Worm (Caenorhabditis elegans) whole organism, L3 larva: ENCODE measurements around the gene F38A1.13.

Source experiments
- R02D3.7 ChIP-seq: fragments of 150-350 bp; optimal IDR thresholded peaks from 2 replicates; lab custom pipeline; 2014; ENCODE audit warnings: missing biosample characterization, missing genetic modification characterization
- ZK546.5 ChIP-seq: sonication (generic microtip); optimal IDR thresholded peaks from 2 replicates; lab custom pipeline; 2017; ENCODE audit warnings: missing biosample characterization, missing genetic modification characterization
- aly-2 ChIP-seq: fragments of 150-350 bp; optimal IDR thresholded peaks from 2 replicates; lab custom pipeline; 2014; ENCODE audit warnings: missing biosample characterization, missing genetic modification characterization
- ama-1 ChIP-seq: fragments of 150-350 bp; optimal IDR thresholded peaks from 2 replicates; lab custom pipeline; 2018
- ceh-28 ChIP-seq: fragments of 150-350 bp; optimal IDR thresholded peaks from 2 replicates; lab custom pipeline; 2014; ENCODE audit warnings: missing biosample characterization, missing genetic modification reagents, missing genetic modification characterization
- ceh-82 ChIP-seq: fragments of 150-350 bp; optimal IDR thresholded peaks from 2 replicates; lab custom pipeline; 2014; ENCODE audit warnings: missing biosample characterization, missing genetic modification characterization
- ceh-9 ChIP-seq: sonication (generic microtip); optimal IDR thresholded peaks from 2 replicates; lab custom pipeline; 2018; ENCODE audit warnings: missing biosample characterization, missing genetic modification characterization
- egl-5 ChIP-seq: fragments of 150-350 bp; optimal IDR thresholded peaks from 2 replicates; lab custom pipeline; 2017; ENCODE audit warnings: missing biosample characterization, missing genetic modification reagents, missing genetic modification characterization, inconsistent platforms
- elt-2 ChIP-seq: sonication (generic microtip); optimal IDR thresholded peaks from 2 replicates; lab custom pipeline; 2016; ENCODE audit warnings: missing genetic modification reagents, mild to moderate bottlenecking, missing genetic modification characterization, missing compliant biosample characterization
- elt-3 ChIP-seq, 3 experiments: fragments of 150-350 bp in 1 of 3; sonication (generic microtip) in 2 of 3; optimal IDR thresholded peaks; 2 replicates in 2 of 3; 4 replicates in 1 of 3; lab custom pipeline; 2014 to 2017; ENCODE audit warnings: missing biosample characterization in 3 of 3, missing genetic modification characterization in 3 of 3
- fkh-10 ChIP-seq: sonication (generic microtip); optimal IDR thresholded peaks from 2 replicates; lab custom pipeline; 2017; ENCODE audit warnings: missing biosample characterization, missing genetic modification reagents, missing genetic modification characterization
- hmg-11 ChIP-seq: sonication (generic microtip); optimal IDR thresholded peaks from 2 replicates; lab custom pipeline; 2016; ENCODE audit warnings: missing genetic modification characterization, missing compliant biosample characterization
- jun-1 ChIP-seq: fragments of 150-350 bp; optimal IDR thresholded peaks from 2 replicates; lab custom pipeline; 2014; ENCODE audit warnings: missing biosample characterization, missing genetic modification reagents, missing genetic modification characterization
- lin-15B ChIP-seq: fragments of 150-350 bp; optimal IDR thresholded peaks from 2 replicates; lab custom pipeline; 2014; ENCODE audit warnings: missing biosample characterization, missing genetic modification characterization
- lsy-12 ChIP-seq: sonication (generic microtip); optimal IDR thresholded peaks from 2 replicates; lab custom pipeline; 2016; ENCODE audit warnings: mild to moderate bottlenecking, missing genetic modification characterization, missing compliant biosample characterization
- mml-1 ChIP-seq: fragments of 150-350 bp; sonication (generic microtip); optimal IDR thresholded peaks from 3 replicates; lab custom pipeline; 2014; ENCODE audit warnings: missing biosample characterization, missing genetic modification characterization
- nfya-1 ChIP-seq: sonication (generic microtip); optimal IDR thresholded peaks from 2 replicates; lab custom pipeline; 2017; ENCODE audit warnings: missing genetic modification characterization, mild to moderate bottlenecking, missing compliant biosample characterization, antibody characterized with exemption, moderate library complexity; ENCODE audit not compliant: insufficient read depth
- nhr-11 ChIP-seq: fragments of 150-350 bp; optimal IDR thresholded peaks from 2 replicates; lab custom pipeline; 2014; ENCODE audit warnings: missing biosample characterization, missing genetic modification characterization
- nhr-23 ChIP-seq: fragments of 150-350 bp; optimal IDR thresholded peaks from 2 replicates; lab custom pipeline; 2014; ENCODE audit warnings: missing biosample characterization, missing genetic modification reagents, missing genetic modification characterization
- nhr-237 ChIP-seq: fragments of 150-350 bp; optimal IDR thresholded peaks from 2 replicates; lab custom pipeline; 2014; ENCODE audit warnings: missing biosample characterization, missing genetic modification characterization
- nhr-25 ChIP-seq: sonication (generic microtip); optimal IDR thresholded peaks from 2 replicates; lab custom pipeline; 2017; ENCODE audit warnings: missing biosample characterization, missing genetic modification characterization
- nhr-28 ChIP-seq: fragments of 150-350 bp; optimal IDR thresholded peaks from 2 replicates; lab custom pipeline; 2014; ENCODE audit warnings: missing biosample characterization, missing genetic modification characterization
- nhr-43 ChIP-seq: sonication (generic microtip); optimal IDR thresholded peaks from 2 replicates; lab custom pipeline; 2016; ENCODE audit warnings: mild to moderate bottlenecking, missing genetic modification characterization, missing compliant biosample characterization; ENCODE audit not compliant: poor library complexity, severe bottlenecking
- nhr-76 ChIP-seq: fragments of 150-350 bp; sonication (generic microtip); optimal IDR thresholded peaks from 5 replicates; lab custom pipeline; 2014; ENCODE audit warnings: missing biosample characterization, missing genetic modification characterization
- nhr-77 ChIP-seq: fragments of 150-350 bp; optimal IDR thresholded peaks from 2 replicates; lab custom pipeline; 2014; ENCODE audit warnings: missing biosample characterization, missing genetic modification characterization
- pqm-1 ChIP-seq: fragments of 150-350 bp; optimal IDR thresholded peaks from 2 replicates; lab custom pipeline; 2017; ENCODE audit warnings: missing biosample characterization, missing genetic modification characterization, inconsistent platforms
- sea-2 ChIP-seq: fragments of 150-350 bp; sonication (generic microtip); optimal IDR thresholded peaks from 4 replicates; lab custom pipeline; 2014; ENCODE audit warnings: missing biosample characterization, missing genetic modification reagents, missing genetic modification characterization
- skn-1 ChIP-seq: fragments of 150-350 bp; optimal IDR thresholded peaks from 2 replicates; lab custom pipeline; 2014; ENCODE audit warnings: missing biosample characterization, missing genetic modification characterization
- tbx-2 ChIP-seq: sonication (generic microtip); optimal IDR thresholded peaks from 2 replicates; lab custom pipeline; 2016; ENCODE audit warnings: mild to moderate bottlenecking, missing genetic modification characterization, missing compliant biosample characterization
- unc-62 ChIP-seq: fragments of 150-350 bp; sonication (generic microtip); optimal IDR thresholded peaks from 4 replicates; lab custom pipeline; 2014; ENCODE audit warnings: missing biosample characterization, missing genetic modification reagents, missing genetic modification characterization
- ztf-11 ChIP-seq: fragments of 150-350 bp; optimal IDR thresholded peaks from 2 replicates; lab custom pipeline; 2014; ENCODE audit warnings: missing biosample characterization, missing genetic modification characterization
- ztf-4 ChIP-seq: fragments of 150-350 bp; optimal IDR thresholded peaks from 2 replicates; lab custom pipeline; 2014; ENCODE audit warnings: missing biosample characterization, missing genetic modification characterization

F38A1.13 gene

DNA sequence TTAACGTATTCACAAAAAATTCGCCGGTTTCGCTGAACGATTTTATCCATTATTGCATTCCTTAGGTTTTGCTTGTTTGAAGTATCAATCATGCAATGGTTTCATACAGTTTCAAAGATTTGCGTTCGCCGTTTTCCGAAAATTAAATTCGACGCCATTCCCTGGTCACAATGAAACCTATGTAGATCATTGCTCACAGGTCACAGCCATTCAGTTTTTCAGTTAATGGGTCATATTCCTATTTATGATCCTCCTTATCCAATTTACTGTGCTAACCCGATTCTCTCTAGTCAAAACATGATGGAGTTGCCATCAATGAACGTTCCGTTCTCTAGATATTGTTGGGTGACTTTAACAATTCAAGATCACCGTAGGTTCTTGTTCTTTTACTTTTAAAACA is at the start of gene F38A1.13:
Gene F38A1.13, plus strand, starts transcription at position 301 of the 400 bp plus-strand sequence.
- no peak for TF ChIP-seq lsy-12 (tag; lab: Kevin White, UChicago)
- TF ChIP-seq jun-1 = no peak
- TF ChIP-seq nfya-1 (tag; lab: Kevin White, UChicago) = no peak
- no peak for TF ChIP-seq aly-2 (tag; lab: Kevin White, UChicago)
- TF ChIP-seq nhr-11 (tag; lab: Kevin White, UChicago) = no peak

DNA sequence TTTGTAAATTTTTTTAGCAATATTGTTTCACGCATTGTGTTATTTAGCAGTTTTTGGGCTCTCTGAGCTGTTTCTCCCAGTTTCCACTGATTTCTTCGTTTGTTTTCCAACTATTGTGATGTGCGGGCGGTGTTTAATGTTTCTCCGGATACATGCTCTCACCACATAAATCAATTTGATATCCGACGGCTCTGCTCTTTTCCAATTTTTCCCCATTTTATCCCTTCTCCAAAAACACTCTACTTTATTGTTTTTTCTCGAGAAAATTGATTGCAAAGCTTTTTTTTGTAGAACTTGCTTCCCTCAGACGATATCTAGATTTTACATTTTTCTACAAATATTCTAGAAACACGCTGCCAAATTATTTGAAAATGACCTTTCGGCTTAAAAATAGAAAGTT is 49.5 kb upstream of the F38A1.13 start:
- TF ChIP-seq nhr-237 (tag; lab: Kevin White, UChicago) (no peak), nhr-11 (tag; lab: Kevin White, UChicago) (no peak), ZK546.5 (tag; lab: Kevin White, UChicago) (no peak)
- TF ChIP-seq, all 47 proteins: peak for 0

DNA sequence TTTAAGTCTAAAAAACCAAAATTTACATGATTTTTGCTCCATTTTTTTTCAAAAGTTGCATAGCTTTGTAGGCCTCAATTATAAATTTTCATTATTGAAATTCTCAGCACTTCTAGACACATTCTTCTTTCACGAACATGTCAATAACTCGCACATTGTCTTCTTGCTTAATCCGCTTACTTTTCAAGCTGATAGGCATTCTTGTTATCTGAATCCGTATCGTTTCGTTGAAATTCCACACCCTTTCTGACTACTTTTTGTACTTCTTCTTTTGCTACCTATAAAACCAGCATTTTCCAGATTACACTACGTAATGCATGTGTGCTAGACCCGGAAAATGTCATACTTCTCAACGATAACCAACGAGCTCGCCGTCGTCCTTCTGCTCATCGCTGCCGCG is 48.7 kb upstream of the F38A1.13 start, which contains the start of gene W09G12.9:
Gene W09G12.9, plus strand, starts transcription at position 301 of the 400 bp plus-strand sequence.
- TF ChIP-seq lin-15B (tag; lab: Kevin White, UChicago) = no peak
- TF ChIP-seq nhr-23 = no peak
- no peak for TF ChIP-seq nhr-43
- no peak for TF ChIP-seq ztf-4 (tag; lab: Kevin White, UChicago)
- no peak for TF ChIP-seq elt-3 (tag; optimal IDR thresholded peaks at IDR 0.05; lab: Kevin White, UChicago)
- TF ChIP-seq ceh-9 = no peak
- no peak for TF ChIP-seq tbx-2 (tag; lab: Kevin White, UChicago)
- no peak for TF ChIP-seq R02D3.7
- no peak for TF ChIP-seq nhr-77 (tag; lab: Kevin White, UChicago)
- TF ChIP-seq hmg-11 (tag; lab: Kevin White, UChicago) = no peak
- TF ChIP-seq lsy-12 (tag; lab: Kevin White, UChicago) = no peak
- no peak for TF ChIP-seq sea-2 (GFP tag; lab: Kevin White, UChicago)
- no peak for TF ChIP-seq mml-1 (tag; lab: Kevin White, UChicago)
- no peak for TF ChIP-seq jun-1
- TF ChIP-seq ztf-11 (tag; lab: Kevin White, UChicago) = no peak
- TF ChIP-seq fkh-10 (GFP tag; lab: Kevin White, UChicago) = no peak
- no peak for TF ChIP-seq ZK546.5 (tag; lab: Kevin White, UChicago)
- TF ChIP-seq nhr-237 (tag; lab: Kevin White, UChicago) = no peak
- TF ChIP-seq, all 47 proteins: peak for 0

DNA sequence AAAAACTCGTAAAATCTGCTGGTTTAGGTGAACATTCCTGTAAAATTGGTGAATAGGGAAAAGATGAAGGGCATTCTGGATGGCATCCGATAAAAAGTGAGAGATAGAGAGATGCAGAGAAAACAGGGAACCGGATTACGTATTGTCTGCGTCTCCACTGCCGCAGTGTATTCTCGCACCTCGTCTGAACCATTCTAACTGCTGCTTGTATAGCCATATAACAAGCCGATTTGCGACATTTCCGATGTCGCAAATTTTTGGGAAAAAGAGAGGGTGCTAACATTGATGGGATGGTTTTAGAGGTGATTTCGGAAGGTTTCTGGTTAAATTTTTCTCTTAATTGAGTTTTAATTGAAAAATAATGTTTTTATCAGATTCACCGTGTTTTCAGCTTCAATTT is 43.9 kb upstream of the F38A1.13 start, which contains the start of gene W09G12.10:
Gene W09G12.10, minus strand, starts transcription at position 121 of the 400 bp plus-strand sequence.
- TF ChIP-seq nhr-25 (tag; lab: Kevin White, UChicago) (peak; percentile 58), egl-5 (peak; percentile 50), nfya-1 (tag; lab: Kevin White, UChicago) (peak; percentile 4), jun-1 (no peak)

DNA sequence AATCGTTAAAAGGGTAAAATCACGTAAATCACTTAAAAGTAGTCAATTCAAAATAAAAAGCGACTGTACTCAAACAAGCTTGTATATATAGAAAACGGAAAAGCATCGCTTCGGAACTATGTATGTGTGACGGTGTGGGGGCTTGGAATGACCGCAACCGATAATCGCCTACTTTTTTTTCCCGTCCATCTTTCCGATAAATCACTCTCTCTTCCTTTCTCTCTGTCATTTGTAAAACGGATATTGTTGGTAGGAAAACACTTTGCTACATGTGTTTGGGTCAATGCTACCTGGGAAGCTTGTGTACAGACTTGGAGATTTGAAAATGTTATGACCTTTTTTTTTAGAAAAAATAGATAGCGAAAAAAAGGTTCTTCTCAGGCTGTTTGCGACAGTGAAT is 40.2 kb upstream of the F38A1.13 start:
- no peak for TF ChIP-seq nhr-28
- TF ChIP-seq nhr-23 = peak; percentile 18

ce11 chrIV:1225596-1226232 is 39.3 kb upstream of the F38A1.13 start, which contains the start of gene W09G12.8:
W09G12.8 (plus strand) TSS chrIV:1226182.
- TF ChIP-seq ceh-28 (tag; lab: Kevin White, UChicago) (no peak), unc-62 (no peak), elt-3 (tag; optimal IDR thresholded peaks at IDR 0.05; lab: Kevin White, UChicago) (no peak), elt-2 (tag; lab: Kevin White, UChicago) (no peak), nhr-23 (no peak), nfya-1 (tag; lab: Kevin White, UChicago) (no peak), ceh-82 (no peak), nhr-76 (tag; lab: Kevin White, UChicago) (no peak), ceh-9 (no peak), skn-1 (tag; lab: Kevin White, UChicago) (no peak), ama-1 (lab: Kevin White, UChicago) (no peak), pqm-1 (no peak), lsy-12 (tag; lab: Kevin White, UChicago) (no peak), aly-2 (tag; lab: Kevin White, UChicago) (no peak), fkh-10 (GFP tag; lab: Kevin White, UChicago) (no peak)
- TF ChIP-seq, all 47 proteins: peak for 0
